Worm (Caenorhabditis elegans): Measurements from ENCODE around the gene Y39G8B.9.
A peak's percentile ranks its signal among the peaks of the same experiment; 100 is the strongest.

The Y39G8B.9 gene

ce11 chrII:13997477-13997876, 16.3 kb downstream of the Y39G8B.9 start, which contains the start of gene F01D5.1:
Gene F01D5.1 (minus strand): TSS chrII:13997581.
- peak; percentile 84 for TF ChIP-seq elt-2 (tag; optimal IDR thresholded peaks at IDR 0.05)
- no peak for TF ChIP-seq C16A3.4 (tag; optimal IDR thresholded peaks at IDR 0.05)

DNA sequence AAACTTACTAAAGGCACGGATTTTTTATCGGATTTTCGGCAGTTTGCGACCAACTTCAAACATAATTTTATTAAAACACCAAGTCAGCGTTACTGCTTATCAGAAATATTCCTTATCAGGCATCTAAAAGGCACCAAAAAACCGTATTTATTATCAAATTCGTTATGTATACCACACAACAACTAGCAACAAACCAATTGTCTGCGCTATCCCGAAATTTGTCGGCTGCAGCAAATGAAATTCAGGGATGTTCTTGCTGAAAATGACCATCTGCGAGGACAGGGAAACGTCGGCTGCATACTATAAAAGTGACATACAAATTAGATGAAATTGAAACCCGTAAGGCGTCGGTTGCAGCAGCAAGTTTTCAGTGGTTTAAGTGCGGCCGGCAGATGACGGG, 16.8 kb downstream of the Y39G8B.9 start:
- TF ChIP-seq zip-4 (GFP tag; optimal IDR thresholded peaks at IDR 0.05) (no peak), sox-4 (tag; optimal IDR thresholded peaks at IDR 0.05) (no peak), nhr-19 (GFP tag; conservative IDR thresholded peaks at IDR 0.05) (no peak), fkh-4 (tag; optimal IDR thresholded peaks at IDR 0.05; ENCODE audit: borderline replicate concordance) (no peak), nhr-237 (tag; optimal IDR thresholded peaks at IDR 0.05) (no peak), snu-23 (GFP tag; optimal IDR thresholded peaks at IDR 0.05) (no peak), mab-9 (GFP tag; IDR thresholded peaks at IDR 0.05) (no peak), lin-13 (GFP tag; optimal IDR thresholded peaks at IDR 0.05) (no peak), nhr-28 (tag; optimal IDR thresholded peaks at IDR 0.05) (no peak), ztf-11 (tag; optimal IDR thresholded peaks at IDR 0.05) (no peak), irx-1 (tag; optimal IDR thresholded peaks at IDR 0.05) (no peak), lin-35 (GFP tag; optimal IDR thresholded peaks at IDR 0.05) (no peak), xbp-1 (tag; optimal IDR thresholded peaks at IDR 0.05) (no peak), ets-5 (GFP tag; IDR thresholded peaks at IDR 0.05) (no peak), isw-1 (GFP tag; IDR thresholded peaks at IDR 0.05) (no peak), lin-15B (tag; optimal IDR thresholded peaks at IDR 0.05) (no peak), C16A3.4 (tag; optimal IDR thresholded peaks at IDR 0.05) (no peak)

ce11 chrII:13998964-13999363, 17.8 kb downstream of the Y39G8B.9 start, which contains the start of gene F01D5.2:
Gene F01D5.2 (minus strand): TSS chrII:13999064.
- TF ChIP-seq jun-1 (tag; optimal IDR thresholded peaks at IDR 0.05) = no peak

ce11 chrII:14000044-14000443, 18.9 kb downstream of the Y39G8B.9 start, which contains the start of gene F01D5.3:
Gene F01D5.3 (minus strand): TSS chrII:14000144.
- TF ChIP-seq elt-2 (tag; optimal IDR thresholded peaks at IDR 0.05) = peak; percentile 21

- no peak for TF ChIP-seq unc-130 (tag; optimal IDR thresholded peaks at IDR 0.05)
- TF ChIP-seq ceh-63 (GFP tag; optimal IDR thresholded peaks at IDR 0.05) = no peak
- TF ChIP-seq aly-2 (tag; optimal IDR thresholded peaks at IDR 0.05) = no peak
- no peak for TF ChIP-seq ceh-8 (GFP tag; optimal IDR thresholded peaks at IDR 0.05)
- no peak for TF ChIP-seq swsn-7 (tag; optimal IDR thresholded peaks at IDR 0.05)
- no peak for TF ChIP-seq jun-1 (tag; optimal IDR thresholded peaks at IDR 0.05)
- TF ChIP-seq xbp-1 (tag; optimal IDR thresholded peaks at IDR 0.05) = no peak
- TF ChIP-seq elt-2 (tag; optimal IDR thresholded peaks at IDR 0.05) = peak; percentile 55
These were observed 21.0 kb downstream of the Y39G8B.9 start, which contains the start of gene F01D5.5 for ce11 chrII:14002200-14002599. Gene F01D5.5 (minus strand): TSS chrII:14002300.

DNA sequence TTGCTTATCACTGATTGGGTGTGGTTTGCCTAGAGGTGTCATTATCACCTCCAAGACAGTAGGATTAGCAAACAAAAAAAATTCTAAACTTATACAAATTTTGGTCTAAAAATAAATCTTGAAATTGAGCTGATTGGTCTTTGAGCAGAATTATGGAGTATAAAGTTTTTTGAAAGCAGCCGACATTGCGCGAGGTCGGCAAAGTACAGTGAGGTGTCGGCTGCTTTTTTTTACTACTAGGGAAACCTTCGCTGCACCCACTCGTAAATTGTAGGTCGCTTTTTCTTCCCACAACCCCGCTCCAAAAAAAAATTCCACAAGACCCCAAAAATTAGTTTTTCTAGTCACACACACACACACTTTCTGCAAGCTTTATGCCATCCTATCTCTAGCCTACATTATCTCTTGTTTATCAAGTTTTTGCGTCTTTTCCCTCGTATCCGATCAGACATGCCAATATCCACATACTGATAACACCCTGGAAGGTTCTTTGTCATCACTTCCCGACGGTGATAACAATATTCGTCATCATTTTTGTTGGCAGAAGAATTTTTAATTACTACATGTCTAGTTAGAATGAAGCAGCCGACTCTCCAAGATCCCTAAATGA, 22.8 kb downstream of the Y39G8B.9 start:
- TF ChIP-seq snpc-4 (tag; optimal IDR thresholded peaks at IDR 0.05) (peak; percentile 76), efl-1 (optimal IDR thresholded peaks at IDR 0.05) (no peak), efl-1 (GFP tag; optimal IDR thresholded peaks at IDR 0.05 in 1 of 2) (peak in 1 of 2 experiments; percentile 74), blmp-1 (tag; optimal IDR thresholded peaks at IDR 0.05) (peak; percentile 15), ceh-88 (GFP tag; IDR thresholded peaks at IDR 0.05) (no peak), mef-2 (tag; optimal IDR thresholded peaks at IDR 0.05) (no peak), hlh-17 (GFP tag; optimal IDR thresholded peaks at IDR 0.05; ENCODE audit: borderline replicate concordance) (no peak)

DNA sequence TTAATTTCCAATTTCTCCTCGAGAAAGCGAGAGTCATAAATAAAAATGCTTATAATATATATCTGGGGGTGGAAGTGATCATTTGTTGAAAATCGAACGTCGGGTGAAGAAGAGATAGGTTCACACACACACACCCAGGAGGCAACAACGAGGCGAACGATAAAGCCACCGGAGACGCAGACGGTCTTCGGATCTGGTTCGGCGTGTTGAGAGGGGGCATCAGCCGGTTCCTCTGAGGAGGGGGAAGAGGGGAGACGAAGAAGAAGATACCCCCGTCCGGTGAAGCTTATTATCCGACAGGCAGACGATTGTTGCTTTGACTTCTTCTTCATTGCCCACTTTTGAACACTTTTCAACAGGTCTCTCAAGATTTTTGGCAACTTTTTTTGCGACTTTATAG, 23.6 kb downstream of the Y39G8B.9 start:
- TF ChIP-seq blmp-1 (tag; optimal IDR thresholded peaks at IDR 0.05) (peak; percentile 44), fkh-10 (GFP tag; optimal IDR thresholded peaks at IDR 0.05) (no peak)
